Fruit fly (Drosophila melanogaster) whole organism, prepupa: ENCODE measurements around the gene milt.

Source experiments
- CG10631 ChIP-seq: fragments of 200-800 bp; sonication (Bioruptor generic); optimal IDR thresholded peaks from 2 replicates; lab custom pipeline; 2016; ENCODE audit warnings: missing biosample characterization, missing genetic modification characterization
- CG10669 ChIP-seq: fragments of 200-800 bp; sonication (Bioruptor generic); optimal IDR thresholded peaks from 3 replicates; lab custom pipeline; 2018; ENCODE audit warnings: missing biosample characterization, mild to moderate bottlenecking, missing genetic modification characterization, moderate library complexity
- CG11294 ChIP-seq: fragments of 200-800 bp; sonication (Bioruptor generic); IDR thresholded peaks from 2 replicates; pipeline ENCODE4 v1.3.6; 2022; ENCODE audit warnings: missing biosample characterization, missing genetic modification characterization
- CG11902 ChIP-seq: fragments of 200-800 bp; sonication (Bioruptor generic); optimal IDR thresholded peaks from 3 replicates; lab custom pipeline; 2016; ENCODE audit warnings: missing biosample characterization, missing genetic modification characterization
- CG15336 ChIP-seq: fragments of 200-800 bp; sonication (Bioruptor generic); IDR thresholded peaks from 2 replicates; pipeline ENCODE4 v1.3.6; 2022; ENCODE audit warnings: missing biosample characterization, missing genetic modification characterization
- CG1621 ChIP-seq: fragments of 200-800 bp; sonication (Bioruptor generic); optimal IDR thresholded peaks from 3 replicates; lab custom pipeline; 2018; ENCODE audit warnings: missing biosample characterization, mild to moderate bottlenecking, missing genetic modification characterization
- CG16779 ChIP-seq: fragments of 200-800 bp; sonication (Bioruptor generic); optimal IDR thresholded peaks from 3 replicates; lab custom pipeline; 2017; ENCODE audit warnings: missing biosample characterization, mild to moderate bottlenecking, missing genetic modification characterization
- CG3032 ChIP-seq: fragments of 200-800 bp; optimal IDR thresholded peaks from 2 replicates; lab custom pipeline; 2019; ENCODE audit warnings: missing biosample characterization, mild to moderate bottlenecking, missing genetic modification characterization, moderate library complexity
- CG32006 ChIP-seq: fragments of 200-800 bp; sonication (Bioruptor generic); optimal IDR thresholded peaks from 3 replicates; lab custom pipeline; 2017; ENCODE audit warnings: missing biosample characterization, mild to moderate bottlenecking, missing genetic modification characterization
- CG34406 ChIP-seq: fragments of 200-800 bp; sonication (Bioruptor generic); optimal IDR thresholded peaks from 3 replicates; lab custom pipeline; 2016; ENCODE audit warnings: missing biosample characterization, missing genetic modification characterization
- CG6276 ChIP-seq: fragments of 200-800 bp; sonication (Bioruptor generic); optimal IDR thresholded peaks from 2 replicates; lab custom pipeline; 2017; ENCODE audit warnings: missing biosample characterization, mild to moderate bottlenecking, missing genetic modification characterization
- CG6808 ChIP-seq: fragments of 200-800 bp; sonication (Bioruptor generic); optimal IDR thresholded peaks from 3 replicates; lab custom pipeline; 2017; ENCODE audit warnings: missing biosample characterization, missing genetic modification characterization, mild to moderate bottlenecking, moderate library complexity, missing genetic modification reagents
- CG6854 ChIP-seq: fragments of 200-800 bp; sonication (Bioruptor generic); optimal IDR thresholded peaks from 2 replicates; lab custom pipeline; 2017; ENCODE audit warnings: missing biosample characterization, mild to moderate bottlenecking, missing genetic modification characterization
- CG7368 ChIP-seq: fragments of 200-800 bp; sonication (Bioruptor generic); optimal IDR thresholded peaks from 3 replicates; lab custom pipeline; 2016; ENCODE audit warnings: missing biosample characterization, missing genetic modification characterization
- CG8319 ChIP-seq: fragments of 200-800 bp; sonication (Bioruptor generic); optimal IDR thresholded peaks from 3 replicates; lab custom pipeline; 2016; ENCODE audit warnings: missing biosample characterization, missing genetic modification characterization
- CG8632 ChIP-seq: fragments of 200-800 bp; sonication (Bioruptor generic); optimal IDR thresholded peaks from 3 replicates; lab custom pipeline; 2016; ENCODE audit warnings: missing biosample characterization, missing genetic modification characterization
- CG9139 ChIP-seq: fragments of 200-800 bp; sonication (Bioruptor generic); optimal IDR thresholded peaks from 3 replicates; lab custom pipeline; 2017; ENCODE audit warnings: missing biosample characterization, mild to moderate bottlenecking, missing genetic modification characterization
- Eip75B ChIP-seq: fragments of 200-800 bp; sonication (Bioruptor generic); optimal IDR thresholded peaks from 3 replicates; lab custom pipeline; 2016; ENCODE audit warnings: missing biosample characterization, missing genetic modification characterization
- Eip78C ChIP-seq: fragments of 200-800 bp; sonication (Bioruptor generic); peaks from one replicate; lab custom pipeline; 2016; ENCODE audit warnings: missing biosample characterization, missing genetic modification characterization
- Eip93F ChIP-seq: fragments of 200-800 bp; sonication (Bioruptor generic); optimal IDR thresholded peaks from 2 replicates; lab custom pipeline; 2016; ENCODE audit warnings: missing biosample characterization, mild to moderate bottlenecking, missing genetic modification characterization
- Ets21C ChIP-seq: fragments of 200-800 bp; sonication (Bioruptor generic); optimal IDR thresholded peaks from 3 replicates; lab custom pipeline; 2016; ENCODE audit warnings: missing biosample characterization, missing genetic modification characterization
- Ets96B ChIP-seq: fragments of 200-800 bp; optimal IDR thresholded peaks from 2 replicates; lab custom pipeline; 2019; ENCODE audit warnings: missing biosample characterization, mild to moderate bottlenecking, missing genetic modification characterization, moderate library complexity
- Gug ChIP-seq: fragments of 200-800 bp; sonication (Bioruptor generic); IDR thresholded peaks from 2 replicates; pipeline ENCODE4 v1.3.6; 2022; ENCODE audit warnings: missing biosample characterization, missing genetic modification characterization
- Hr39 ChIP-seq: fragments of 200-800 bp; sonication (Bioruptor generic); optimal IDR thresholded peaks from 2 replicates; lab custom pipeline; 2016; ENCODE audit warnings: missing biosample characterization, missing genetic modification characterization
- Hr4 ChIP-seq: fragments of 200-800 bp; sonication (Bioruptor generic); optimal IDR thresholded peaks from 3 replicates; lab custom pipeline; 2016; ENCODE audit warnings: missing biosample characterization, missing genetic modification characterization
- Lpt ChIP-seq: fragments of 200-800 bp; sonication (Bioruptor generic); optimal IDR thresholded peaks from 3 replicates; lab custom pipeline; 2016; ENCODE audit warnings: missing biosample characterization, missing genetic modification characterization
- Met ChIP-seq: fragments of 200-800 bp; sonication (Bioruptor generic); optimal IDR thresholded peaks from 3 replicates; lab custom pipeline; 2016; ENCODE audit warnings: missing biosample characterization, missing genetic modification characterization
- OdsH ChIP-seq: fragments of 200-800 bp; sonication (Bioruptor generic); optimal IDR thresholded peaks from 3 replicates; lab custom pipeline; 2016; ENCODE audit warnings: missing biosample characterization, missing genetic modification characterization
- Sox102F ChIP-seq: fragments of 200-800 bp; sonication (Bioruptor generic); optimal IDR thresholded peaks from 2 replicates; lab custom pipeline; 2016; ENCODE audit warnings: missing biosample characterization, mild to moderate bottlenecking, missing genetic modification characterization
- Sox14 ChIP-seq: fragments of 200-800 bp; sonication (Bioruptor generic); optimal IDR thresholded peaks from 3 replicates; lab custom pipeline; 2016; ENCODE audit warnings: missing biosample characterization, missing genetic modification characterization
- Sox15 ChIP-seq: fragments of 200-800 bp; sonication (Bioruptor generic); optimal IDR thresholded peaks from 3 replicates; lab custom pipeline; 2016; ENCODE audit warnings: missing biosample characterization, missing genetic modification characterization
- achi ChIP-seq: fragments of 200-800 bp; sonication (Bioruptor generic); optimal IDR thresholded peaks from 3 replicates; lab custom pipeline; 2016; ENCODE audit warnings: missing biosample characterization, missing genetic modification characterization
- dsx ChIP-seq: fragments of 200-800 bp; optimal IDR thresholded peaks from 3 replicates; lab custom pipeline; 2019; ENCODE audit warnings: missing biosample characterization, mild to moderate bottlenecking, missing genetic modification characterization, moderate library complexity; ENCODE audit not compliant: poor library complexity, severe bottlenecking
- eg ChIP-seq: fragments of 200-800 bp; sonication (Bioruptor generic); IDR thresholded peaks from 3 replicates; pipeline ENCODE4 v1.3.6; 2022; ENCODE audit warnings: missing biosample characterization, missing genetic modification characterization
- fd59A ChIP-seq: fragments of 200-800 bp; sonication (Bioruptor generic); optimal IDR thresholded peaks from 2 replicates; lab custom pipeline; 2017; ENCODE audit warnings: missing biosample characterization, mild to moderate bottlenecking, missing genetic modification characterization, missing genetic modification reagents
- fkh ChIP-seq: fragments of 200-800 bp; sonication (Bioruptor generic); optimal IDR thresholded peaks from 3 replicates; lab custom pipeline; 2017; ENCODE audit warnings: missing biosample characterization, mild to moderate bottlenecking, missing genetic modification characterization, moderate library complexity
- lz ChIP-seq: fragments of 200-800 bp; sonication (Bioruptor generic); optimal IDR thresholded peaks from 3 replicates; lab custom pipeline; 2016; ENCODE audit warnings: missing biosample characterization, missing genetic modification characterization
- pdm3 ChIP-seq: fragments of 200-800 bp; sonication (Bioruptor generic); optimal IDR thresholded peaks from 3 replicates; lab custom pipeline; 2016; ENCODE audit warnings: missing biosample characterization, missing genetic modification characterization
- salr ChIP-seq, 2 experiments: fragments of 200-800 bp; sonication (Bioruptor generic); optimal IDR thresholded peaks; 3 replicates each; lab custom pipeline; 2016 to 2018; ENCODE audit warnings: missing biosample characterization in 2 of 2, missing genetic modification characterization in 2 of 2, mild to moderate bottlenecking in 1 of 2
- spab ChIP-seq: fragments of 200-800 bp; sonication (Bioruptor generic); optimal IDR thresholded peaks from 2 replicates; lab custom pipeline; 2017; ENCODE audit warnings: missing biosample characterization, mild to moderate bottlenecking, missing genetic modification characterization, missing genetic modification reagents
- ss ChIP-seq, 2 experiments: fragments of 200-800 bp; sonication (Bioruptor generic); optimal IDR thresholded peaks; 2 replicates in 1 of 2; 3 replicates in 1 of 2; lab custom pipeline; 2017 to 2018; ENCODE audit warnings: mild to moderate bottlenecking in 2 of 2, missing biosample characterization in 2 of 2, missing genetic modification characterization in 2 of 2, moderate library complexity in 1 of 2
- svp ChIP-seq: fragments of 200-800 bp; sonication (Bioruptor generic); peaks from one replicate; lab custom pipeline; 2016; ENCODE audit warnings: missing biosample characterization, missing genetic modification characterization
- topi ChIP-seq: fragments of 200-800 bp; sonication (Bioruptor generic); optimal IDR thresholded peaks from 3 replicates; lab custom pipeline; 2016; ENCODE audit warnings: missing biosample characterization, missing genetic modification characterization
- vri ChIP-seq: fragments of 200-800 bp; sonication (Bioruptor generic); optimal IDR thresholded peaks from 3 replicates; lab custom pipeline; 2016; ENCODE audit warnings: missing biosample characterization, mild to moderate bottlenecking, missing genetic modification characterization

The milt gene

dm6 chr2L:7033100-7033675, 4.4 kb upstream of the milt start (continued):
- TF ChIP-seq dsx (GFP tag; lab: Kevin White, UChicago) (peak; percentile 56), Met (peak; percentile 60), fd59A (GFP tag; lab: Kevin White, UChicago) (peak; percentile 12), achi (peak; percentile 32), OdsH (GFP tag; lab: Kevin White, UChicago) (peak; percentile 51), Eip93F (GFP tag; lab: Kevin White, UChicago) (peak; percentile 28), CG8319 (GFP tag; lab: Kevin White, UChicago) (peak; percentile 15), pdm3 (peak; percentile 54), CG6276 (GFP tag; lab: Kevin White, UChicago) (peak; percentile 78), Ets21C (peak; percentile 7), fkh (peak; percentile 83), topi (GFP tag; lab: Kevin White, UChicago) (peak; percentile 52), CG6854 (GFP tag; lab: Kevin White, UChicago) (no peak), CG16779 (tag; lab: Kevin White, UChicago) (no peak)

- TF ChIP-seq Met (no peak), CG34406 (GFP tag; lab: Kevin White, UChicago) (no peak), vri (GFP tag; lab: Kevin White, UChicago) (peak; percentile 85), ss (GFP tag; optimal IDR thresholded peaks at IDR 0.05; lab: Kevin White, UChicago) (no peak), eg (GFP tag; lab: Robert Waterston, UW) (peak; percentile 21; the same call in 1 of the 3 replicates), CG7368 (GFP tag; lab: Kevin White, UChicago) (no peak), CG11294 (no peak), CG16779 (tag; lab: Kevin White, UChicago) (no peak), CG10631 (GFP tag; lab: Kevin White, UChicago) (no peak), CG1621 (tag; lab: Kevin White, UChicago) (no peak), Ets96B (tag; lab: Kevin White, UChicago) (no peak), Hr39 (no peak), svp (GFP tag; lab: Kevin White, UChicago) (peak; percentile 70), Gug (no peak), salr (GFP tag; optimal IDR thresholded peaks at IDR 0.05; lab: Kevin White, UChicago) (no peak), pdm3 (no peak), Lpt (GFP tag; lab: Kevin White, UChicago) (no peak), Hr4 (GFP tag; lab: Kevin White, UChicago) (no peak), dsx (GFP tag; lab: Kevin White, UChicago) (no peak), Sox14 (no peak), CG11902 (no peak), OdsH (GFP tag; lab: Kevin White, UChicago) (no peak), Eip75B (GFP tag; lab: Kevin White, UChicago) (no peak)
- TF ChIP-seq, all 60 proteins: peak for 3
These were observed 1.1 kb downstream of the milt start for dm6 chr2L:7038404-7039341.

DNA sequence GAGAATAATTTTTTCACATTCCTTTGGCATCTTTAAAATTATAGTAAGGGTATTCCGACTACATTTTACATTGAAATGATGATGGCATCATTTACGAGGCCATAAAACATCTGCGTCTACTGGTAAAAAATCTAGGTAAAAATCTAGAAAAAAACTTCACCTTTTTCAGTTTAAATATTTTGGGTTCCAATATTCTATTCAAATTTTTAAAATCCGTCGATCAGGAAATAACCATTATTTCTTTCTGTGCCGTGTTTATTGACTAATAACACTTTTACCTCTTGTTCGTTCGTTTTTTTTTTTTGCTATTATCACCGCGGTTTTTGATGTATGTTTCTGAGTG, 1.7 kb downstream of the milt start:
- TF ChIP-seq CG8632: peak; percentile 23
- TF ChIP-seq Eip93F (GFP tag; lab: Kevin White, UChicago): peak; percentile 67
- TF ChIP-seq dsx (GFP tag; lab: Kevin White, UChicago): peak; percentile 24
- TF ChIP-seq Sox15: peak; percentile 48
- TF ChIP-seq CG10631 (GFP tag; lab: Kevin White, UChicago): peak; percentile 23
- peak; percentile 81 for TF ChIP-seq CG15336 (GFP tag; lab: Robert Waterston, UW)
- no peak for TF ChIP-seq CG9139 (GFP tag; lab: Kevin White, UChicago)
- peak; percentile 75 for TF ChIP-seq Eip78C (GFP tag; lab: Kevin White, UChicago)
- TF ChIP-seq Sox102F (GFP tag; lab: Kevin White, UChicago): peak; percentile 57
- TF ChIP-seq salr (GFP tag; optimal IDR thresholded peaks at IDR 0.05; lab: Kevin White, UChicago): peak in 1 of 2 experiments; percentile 64
- TF ChIP-seq CG32006 (GFP tag; lab: Kevin White, UChicago): peak; percentile 75
- peak; percentile 27 for TF ChIP-seq CG6808 (GFP tag; lab: Kevin White, UChicago)
- no peak for TF ChIP-seq CG1621 (tag; lab: Kevin White, UChicago)
- TF ChIP-seq lz (GFP tag; lab: Kevin White, UChicago): peak; percentile 86
- TF ChIP-seq vri (GFP tag; lab: Kevin White, UChicago): peak; percentile 82
- no peak for TF ChIP-seq ss (GFP tag; optimal IDR thresholded peaks at IDR 0.05; lab: Kevin White, UChicago)
- TF ChIP-seq CG11902: no peak
- TF ChIP-seq CG3032 (tag; lab: Kevin White, UChicago): peak; percentile 9
- peak; percentile 87 for TF ChIP-seq Sox14
- TF ChIP-seq CG7368 (GFP tag; lab: Kevin White, UChicago): peak; percentile 49
- peak; percentile 28 for TF ChIP-seq CG10669 (GFP tag; lab: Kevin White, UChicago)
- TF ChIP-seq spab: peak; percentile 20
- no peak for TF ChIP-seq CG16779 (tag; lab: Kevin White, UChicago)
- TF ChIP-seq OdsH (GFP tag; lab: Kevin White, UChicago): peak; percentile 81
